Fruit fly (Drosophila melanogaster): ENCODE measurements around the gene CG15370.

CG15370 gene

dm6 chrX:9193604-9194003 lies 31.6 kb upstream of the CG15370 start, which contains the start of gene CG12106 (continued):
- TF ChIP-seq CG17802 (tag; optimal IDR thresholded peaks at IDR 0.05), result no peak
- no peak for TF ChIP-seq C15 (GFP tag; IDR thresholded peaks at IDR 0.05)
- peak; percentile 33 for TF ChIP-seq gro (GFP tag; optimal IDR thresholded peaks at IDR 0.05)
- TF ChIP-seq unpg (GFP tag; optimal IDR thresholded peaks at IDR 0.05), result peak; percentile 59
- peak; percentile 14 for TF ChIP-seq CG10267 (tag; optimal IDR thresholded peaks at IDR 0.05)
- TF ChIP-seq CG3407 (GFP tag; optimal IDR thresholded peaks at IDR 0.05), result no peak
- no peak for TF ChIP-seq CG1529 (GFP tag; optimal IDR thresholded peaks at IDR 0.05)
- no peak for TF ChIP-seq CG17612 (GFP tag; IDR thresholded peaks at IDR 0.05)
- peak; percentile 1 for TF ChIP-seq CG12219 (GFP tag; optimal IDR thresholded peaks at IDR 0.05)
- no peak for TF ChIP-seq CG6272 (GFP tag; IDR thresholded peaks at IDR 0.05)
- no peak for TF ChIP-seq tna (GFP tag; IDR thresholded peaks at IDR 0.05; ENCODE audit: partially characterized antibody)
- no peak for TF ChIP-seq CG1792 (GFP tag; optimal IDR thresholded peaks at IDR 0.05)
- peak; percentile 44 for TF ChIP-seq Chrac-16 (GFP tag; optimal IDR thresholded peaks at IDR 0.05)
- no peak for TF ChIP-seq toy (GFP tag; IDR thresholded peaks at IDR 0.05)
- no peak; the same call in 2 of the 3 replicates for TF ChIP-seq croc (GFP tag; conservative IDR thresholded peaks at IDR 0.05)
- peak; percentile 25 for TF ChIP-seq bab2 (GFP tag; optimal IDR thresholded peaks at IDR 0.05)
- peak; percentile 62; the same call in 2 of the 3 replicates for TF ChIP-seq tgo (GFP tag; IDR thresholded peaks at IDR 0.05)
- no peak for TF ChIP-seq crp (GFP tag; optimal IDR thresholded peaks at IDR 0.05)
- peak in 1 of 3 experiments; percentile 27 for TF ChIP-seq lola (GFP tag; optimal IDR thresholded peaks at IDR 0.05)
- TF ChIP-seq CG17568 (GFP tag; optimal IDR thresholded peaks at IDR 0.05), result no peak
- peak; percentile 59 for TF ChIP-seq mam (GFP tag; optimal IDR thresholded peaks at IDR 0.05)
- TF ChIP-seq Asciz (GFP tag; optimal IDR thresholded peaks at IDR 0.05), result no peak
- peak; percentile 12 for TF ChIP-seq CG10209 (GFP tag; optimal IDR thresholded peaks at IDR 0.05)
- TF ChIP-seq Xbp1 (GFP tag; optimal IDR thresholded peaks at IDR 0.05), result peak; percentile 49
- no peak for TF ChIP-seq Usf (GFP tag; optimal IDR thresholded peaks at IDR 0.05)
- peak; percentile 28; the same call in 1 of the 2 replicates for TF ChIP-seq CG6689 (GFP tag; IDR thresholded peaks at IDR 0.05)
- no peak for TF ChIP-seq Atf3 (GFP tag; optimal IDR thresholded peaks at IDR 0.05)
- peak; percentile 56 for TF ChIP-seq zfh2 (GFP tag; optimal IDR thresholded peaks at IDR 0.05)
- peak; percentile 46 for TF ChIP-seq Meics (GFP tag; optimal IDR thresholded peaks at IDR 0.05)
- no peak for TF ChIP-seq tll (GFP tag; optimal IDR thresholded peaks at IDR 0.05)
- TF ChIP-seq TFAM (GFP tag; optimal IDR thresholded peaks at IDR 0.05), result no peak
- no peak for TF ChIP-seq HLH4C (GFP tag; IDR thresholded peaks at IDR 0.05; ENCODE audit: partially characterized antibody)
- TF ChIP-seq lab (GFP tag; optimal IDR thresholded peaks at IDR 0.05), result no peak
- TF ChIP-seq Hr39 (optimal IDR thresholded peaks at IDR 0.05), result no peak
- peak; percentile 62 for TF ChIP-seq CG18599 (GFP tag; optimal IDR thresholded peaks at IDR 0.05)
- TF ChIP-seq lbe (GFP tag; optimal IDR thresholded peaks at IDR 0.05), result peak; percentile 12
- peak; percentile 55 for TF ChIP-seq nmo (GFP tag; optimal IDR thresholded peaks at IDR 0.05)
- peak; percentile 24; the same call in 1 of the 3 replicates for TF ChIP-seq Mrtf (GFP tag; IDR thresholded peaks at IDR 0.05)
- TF ChIP-seq CG13287 (GFP tag; IDR thresholded peaks at IDR 0.05; ENCODE audit: partially characterized antibody), result no peak
- peak; percentile 36 for TF ChIP-seq CG18262 (tag; optimal IDR thresholded peaks at IDR 0.05)
- TF ChIP-seq Sry-δ (GFP tag; optimal IDR thresholded peaks at IDR 0.05), result no peak
- TF ChIP-seq CG10274 (GFP tag; optimal IDR thresholded peaks at IDR 0.05), result peak; percentile 36
- TF ChIP-seq HLHmδ (GFP tag; optimal IDR thresholded peaks at IDR 0.05), result no peak
- TF ChIP-seq sug (tag; optimal IDR thresholded peaks at IDR 0.05), result peak; percentile 56
- TF ChIP-seq CHES-1-like (GFP tag; optimal IDR thresholded peaks at IDR 0.05), result peak; percentile 15
- TF ChIP-seq Atf6 (GFP tag; IDR thresholded peaks at IDR 0.05), result 0 out of 2 replicates have a peak, but pooled peaks have one; percentile 29
- TF ChIP-seq CG15601 (tag; optimal IDR thresholded peaks at IDR 0.05), result peak; percentile 13
- TF ChIP-seq onecut (GFP tag; IDR thresholded peaks at IDR 0.05), result peak; percentile 32; the same call in 1 of the 2 replicates
- no peak for TF ChIP-seq CTCF (GFP tag; optimal IDR thresholded peaks at IDR 0.05)
- TF ChIP-seq shn (GFP tag; optimal IDR thresholded peaks at IDR 0.05), result peak; percentile 38
- TF ChIP-seq CG13624 (GFP tag; optimal IDR thresholded peaks at IDR 0.05), result peak; percentile 6
